Fruit fly (Drosophila melanogaster) whole organism, adult: Measurements from ENCODE around the gene CG15529.
A peak's percentile ranks its signal among the peaks of the same experiment; 100 is the strongest.

ENCODE experiments used
- CG11617 ChIP-seq: fragments of 200-800 bp; sonication (Bioruptor generic); optimal IDR thresholded peaks from 2 replicates; lab custom pipeline; 2017; ENCODE audit warnings: mild to moderate bottlenecking, missing biosample characterization, missing genetic modification reagents, missing genetic modification characterization
- CG12768 ChIP-seq: fragments of 200-800 bp; sonication (Bioruptor generic); optimal IDR thresholded peaks from 2 replicates; lab custom pipeline; 2017; ENCODE audit warnings: missing biosample characterization, missing genetic modification characterization, mild to moderate bottlenecking, moderate library complexity, missing genetic modification reagents
- CG14711 ChIP-seq: fragments of 200-800 bp; sonication (Bioruptor generic); optimal IDR thresholded peaks from 2 replicates; lab custom pipeline; 2018; ENCODE audit warnings: missing biosample characterization, mild to moderate bottlenecking, missing genetic modification characterization, moderate library complexity
- CG1620 ChIP-seq: fragments of 200-800 bp; sonication (Bioruptor generic); optimal IDR thresholded peaks from 2 replicates; lab custom pipeline; 2016; ENCODE audit warnings: missing biosample characterization, missing genetic modification characterization
- CG33017 ChIP-seq: fragments of 200-800 bp; sonication (Bioruptor generic); optimal IDR thresholded peaks from 2 replicates; lab custom pipeline; 2018; ENCODE audit warnings: missing biosample characterization, mild to moderate bottlenecking, missing genetic modification characterization, moderate library complexity
- CG5204 ChIP-seq: fragments of 200-800 bp; sonication (Bioruptor generic); optimal IDR thresholded peaks from 2 replicates; lab custom pipeline; 2016; ENCODE audit warnings: missing biosample characterization, missing genetic modification characterization
- CG7045 ChIP-seq: fragments of 200-800 bp; sonication (Bioruptor generic); optimal IDR thresholded peaks from 2 replicates; lab custom pipeline; 2017; ENCODE audit warnings: missing biosample characterization, mild to moderate bottlenecking, missing genetic modification characterization
- CG7101 ChIP-seq: fragments of 200-800 bp; sonication (Bioruptor generic); optimal IDR thresholded peaks from 2 replicates; lab custom pipeline; 2018; ENCODE audit warnings: missing biosample characterization, mild to moderate bottlenecking, missing genetic modification characterization, moderate library complexity
- Clk ChIP-seq: fragments of 200-800 bp; sonication (Bioruptor generic); optimal IDR thresholded peaks from 2 replicates; lab custom pipeline; 2017; ENCODE audit warnings: missing biosample characterization, missing genetic modification characterization
- Crg-1 ChIP-seq: fragments of 200-800 bp; sonication (Bioruptor generic); optimal IDR thresholded peaks from 2 replicates; lab custom pipeline; 2016; ENCODE audit warnings: missing biosample characterization, missing genetic modification characterization
- Hr96 ChIP-seq: fragments of 200-800 bp; sonication (Bioruptor generic); optimal IDR thresholded peaks from 2 replicates; lab custom pipeline; 2016; ENCODE audit warnings: missing biosample characterization, missing genetic modification characterization
- Mnt ChIP-seq: fragments of 200-800 bp; sonication (Bioruptor generic); optimal IDR thresholded peaks from 2 replicates; lab custom pipeline; 2016; ENCODE audit warnings: missing biosample characterization, mild to moderate bottlenecking, missing genetic modification characterization
- bab1 ChIP-seq: fragments of 200-800 bp; sonication (Bioruptor generic); optimal IDR thresholded peaks from 3 replicates; lab custom pipeline; 2019; ENCODE audit warnings: missing biosample characterization, mild to moderate bottlenecking, missing genetic modification characterization, moderate library complexity
- cic ChIP-seq: fragments of 200-800 bp; sonication (Bioruptor generic); optimal IDR thresholded peaks from 2 replicates; lab custom pipeline; 2017; ENCODE audit warnings: missing biosample characterization, mild to moderate bottlenecking, missing genetic modification characterization, moderate library complexity
- cnc ChIP-seq, 2 experiments: fragments of >200 bp; optimal IDR thresholded peaks; 2 replicates each; lab custom pipeline; 2017
- kay ChIP-seq: fragments of 200-800 bp; sonication (Bioruptor generic); peaks from one replicate; lab custom pipeline; 2016; ENCODE audit warnings: missing biosample characterization, missing genetic modification characterization, borderline replicate concordance
- ovo ChIP-seq: fragments of 200-800 bp; sonication (Bioruptor generic); optimal IDR thresholded peaks from 2 replicates; lab custom pipeline; 2016; ENCODE audit warnings: missing biosample characterization, missing genetic modification characterization
- pad ChIP-seq: fragments of 200-800 bp; sonication (Bioruptor generic); optimal IDR thresholded peaks from 3 replicates; lab custom pipeline; 2017; ENCODE audit warnings: missing biosample characterization, missing genetic modification characterization, mild to moderate bottlenecking, moderate library complexity, missing genetic modification reagents
- tj ChIP-seq: fragments of 200-800 bp; sonication (Bioruptor generic); optimal IDR thresholded peaks from 3 replicates; lab custom pipeline; 2017; ENCODE audit warnings: missing biosample characterization, mild to moderate bottlenecking, missing genetic modification characterization, moderate library complexity
- toe ChIP-seq: fragments of 200-800 bp; sonication (Bioruptor generic); optimal IDR thresholded peaks from 2 replicates; lab custom pipeline; 2016; ENCODE audit warnings: missing biosample characterization, missing genetic modification characterization

Gene CG15529

DNA sequence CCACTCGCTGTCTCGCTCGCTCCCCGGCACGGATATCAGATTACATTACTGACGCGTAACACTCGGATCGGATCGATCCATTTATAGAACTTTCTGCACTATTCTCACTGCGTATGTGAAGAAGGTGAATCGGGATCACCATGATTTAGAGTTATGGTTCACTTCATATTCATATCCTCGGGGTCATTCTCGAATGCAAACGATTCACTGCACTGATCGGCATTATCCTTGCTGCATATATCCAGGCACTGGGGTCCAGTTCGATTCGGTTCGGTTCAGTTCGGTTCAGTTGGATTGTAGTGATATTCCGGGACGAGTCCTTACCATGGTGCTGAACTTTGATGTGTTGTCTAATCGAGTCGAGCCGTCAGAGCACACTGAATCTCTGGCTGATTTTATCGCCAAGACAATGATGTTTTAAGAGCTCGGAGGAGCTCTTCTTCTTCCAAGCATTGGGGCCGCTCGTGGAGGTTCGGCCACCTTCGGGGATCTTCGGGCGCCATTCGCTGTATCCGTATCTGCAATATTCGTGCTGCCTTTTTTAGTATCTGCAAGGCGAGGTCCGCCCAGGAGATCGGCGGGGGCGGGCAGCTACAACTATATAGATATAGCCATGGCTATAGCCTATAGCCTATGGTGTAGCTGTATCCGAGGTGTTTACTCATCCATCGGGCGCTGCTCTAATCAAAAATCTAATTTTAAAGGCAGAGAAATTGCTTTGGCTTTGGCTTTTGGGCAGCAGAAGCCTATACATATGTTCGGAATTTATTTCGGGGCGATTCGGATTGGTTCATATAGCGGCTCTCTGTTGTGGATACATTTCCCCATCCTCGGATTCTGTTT is 22.5 kb downstream of the CG15529 start, which contains the start of gene Mlc2:
TSS of gene Mlc2 (minus strand) at position 392 of the 843 bp plus-strand sequence.
- TF ChIP-seq pad (peak; percentile 42), Crg-1 (GFP tag; lab: Kevin White, UChicago) (no peak)

DNA sequence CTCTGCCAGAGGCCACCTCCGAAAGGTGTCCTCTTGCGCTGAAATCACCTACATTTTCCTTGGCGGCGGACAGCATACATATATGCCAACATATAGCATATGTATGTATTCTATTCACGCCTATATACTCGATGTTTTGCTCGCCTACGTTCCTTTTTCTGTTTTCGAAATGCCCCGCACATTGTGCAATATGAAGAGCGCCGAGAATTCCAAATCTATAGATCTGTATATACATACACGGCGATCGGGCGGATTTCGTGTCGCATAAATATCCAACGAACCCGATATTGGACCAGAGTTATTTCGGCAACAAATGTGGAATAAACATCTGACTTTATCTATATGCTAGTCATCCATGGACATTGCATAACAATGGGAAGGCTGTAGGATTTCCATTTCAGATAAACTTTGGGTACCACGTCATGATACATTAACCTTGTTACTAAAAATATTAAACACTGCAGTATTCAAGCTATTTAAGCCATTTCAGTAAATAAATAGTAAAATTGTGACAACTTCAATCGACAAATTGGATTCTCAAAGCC is 23.3 kb downstream of the CG15529 start:
- TF ChIP-seq CG7101 (tag; lab: Kevin White, UChicago) (no peak), ovo (GFP tag; lab: Kevin White, UChicago) (no peak), Clk (GFP tag; lab: Kevin White, UChicago) (no peak), CG7045 (GFP tag; lab: Kevin White, UChicago) (no peak), CG1620 (GFP tag; lab: Kevin White, UChicago) (no peak), Hr96 (GFP tag; lab: Kevin White, UChicago) (no peak), CG12768 (GFP tag; lab: Kevin White, UChicago) (no peak), tj (GFP tag; lab: Kevin White, UChicago) (no peak)

DNA sequence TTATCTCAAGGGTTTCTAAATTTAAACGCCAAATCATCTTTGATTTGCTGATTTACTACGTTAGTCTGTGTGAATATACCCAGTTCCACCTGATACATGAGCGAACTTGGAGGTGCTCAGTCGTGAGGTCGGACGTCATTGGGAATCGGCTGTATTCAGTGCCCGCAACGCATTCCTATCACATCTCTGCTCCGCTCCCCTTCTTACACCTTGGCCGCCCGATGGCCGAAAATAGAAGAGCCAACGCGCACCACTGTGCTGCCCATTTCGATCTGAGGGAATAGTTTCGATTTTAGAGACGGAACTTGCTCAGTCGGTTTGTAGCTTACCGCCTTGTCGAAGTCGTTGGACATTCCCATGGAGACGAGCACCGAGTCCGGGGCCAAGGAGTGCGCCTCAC is 24.5 kb downstream of the CG15529 start:
- TF ChIP-seq Clk (GFP tag; lab: Kevin White, UChicago) (no peak), CG11617 (no peak), tj (GFP tag; lab: Kevin White, UChicago) (no peak), ovo (GFP tag; lab: Kevin White, UChicago) (no peak), pad (no peak), toe (GFP tag; lab: Kevin White, UChicago) (no peak), CG7101 (tag; lab: Kevin White, UChicago) (no peak), Hr96 (GFP tag; lab: Kevin White, UChicago) (no peak), CG14711 (tag; lab: Kevin White, UChicago) (no peak), Crg-1 (GFP tag; lab: Kevin White, UChicago) (no peak), cic (GFP tag; lab: Kevin White, UChicago) (no peak), CG33017 (tag; lab: Kevin White, UChicago) (no peak), CG1620 (GFP tag; lab: Kevin White, UChicago) (no peak), bab1 (GFP tag; lab: Kevin White, UChicago) (no peak), kay (GFP tag; lab: Kevin White, UChicago) (no peak), CG12768 (GFP tag; lab: Kevin White, UChicago) (no peak), Mnt (GFP tag; lab: Kevin White, UChicago) (no peak)

DNA sequence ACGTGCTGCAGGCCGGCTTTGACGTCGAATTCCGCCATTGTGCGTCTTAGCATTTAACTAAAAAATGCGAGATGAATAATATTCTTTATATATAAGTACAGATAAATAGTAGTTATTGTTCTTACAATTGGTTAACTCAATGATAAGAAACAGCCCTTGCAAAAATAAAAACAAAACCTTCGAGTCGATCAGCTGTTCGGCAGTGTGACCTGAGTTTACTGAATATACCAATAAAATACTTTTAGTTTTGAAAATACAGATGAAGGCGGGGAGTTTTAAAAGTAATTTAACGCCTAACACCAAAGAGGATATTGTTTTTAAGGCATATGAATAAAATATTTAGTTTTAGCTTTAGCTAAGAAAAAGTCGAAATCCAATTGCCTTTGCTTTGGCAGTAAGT is 25.6 kb downstream of the CG15529 start, which contains the start of the genes CG1983 and CG15530:
TSS of gene CG1983 (minus strand) at position 207 of the 400 bp plus-strand sequence.
TSS of gene CG15530 (plus strand) at position 384 of the 400 bp plus-strand sequence.
- TF ChIP-seq bab1 (GFP tag; lab: Kevin White, UChicago) (no peak), cnc (optimal IDR thresholded peaks at IDR 0.05; lab: Kevin White, UChicago) (no peak), CG7045 (GFP tag; lab: Kevin White, UChicago) (no peak), ovo (GFP tag; lab: Kevin White, UChicago) (no peak), kay (GFP tag; lab: Kevin White, UChicago) (peak; percentile 82)

DNA sequence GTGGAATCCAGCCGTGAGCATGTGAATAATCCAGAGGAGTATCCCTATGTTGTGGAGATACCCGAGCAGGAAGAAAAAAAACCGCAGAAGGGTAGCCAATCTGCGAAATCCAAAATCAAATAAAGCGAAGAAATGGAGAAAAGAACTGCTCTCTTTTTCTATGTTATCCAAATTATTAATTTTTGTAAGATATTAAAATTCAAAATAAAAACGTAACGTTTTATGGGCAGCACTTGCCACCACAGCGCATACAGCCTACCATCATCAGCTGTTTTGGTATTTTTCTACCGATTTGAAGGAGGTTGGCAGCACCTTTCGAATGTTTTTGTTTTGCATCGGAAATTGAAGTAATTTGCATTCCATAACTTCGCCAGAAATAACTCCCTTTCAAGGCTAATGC is 28.1 kb downstream of the CG15529 start, which contains the start of gene Bet5:
TSS of gene Bet5 (plus strand) at position 299 of the 400 bp plus-strand sequence.
- TF ChIP-seq ovo (GFP tag; lab: Kevin White, UChicago): no peak
- no peak for TF ChIP-seq toe (GFP tag; lab: Kevin White, UChicago)
- TF ChIP-seq cnc (optimal IDR thresholded peaks at IDR 0.05; lab: Kevin White, UChicago): no peak
- no peak for TF ChIP-seq CG1620 (GFP tag; lab: Kevin White, UChicago)
- no peak for TF ChIP-seq bab1 (GFP tag; lab: Kevin White, UChicago)
- no peak for TF ChIP-seq tj (GFP tag; lab: Kevin White, UChicago)
- no peak for TF ChIP-seq CG11617
- TF ChIP-seq Hr96 (GFP tag; lab: Kevin White, UChicago): no peak
- TF ChIP-seq Clk (GFP tag; lab: Kevin White, UChicago): no peak
- no peak for TF ChIP-seq pad

DNA sequence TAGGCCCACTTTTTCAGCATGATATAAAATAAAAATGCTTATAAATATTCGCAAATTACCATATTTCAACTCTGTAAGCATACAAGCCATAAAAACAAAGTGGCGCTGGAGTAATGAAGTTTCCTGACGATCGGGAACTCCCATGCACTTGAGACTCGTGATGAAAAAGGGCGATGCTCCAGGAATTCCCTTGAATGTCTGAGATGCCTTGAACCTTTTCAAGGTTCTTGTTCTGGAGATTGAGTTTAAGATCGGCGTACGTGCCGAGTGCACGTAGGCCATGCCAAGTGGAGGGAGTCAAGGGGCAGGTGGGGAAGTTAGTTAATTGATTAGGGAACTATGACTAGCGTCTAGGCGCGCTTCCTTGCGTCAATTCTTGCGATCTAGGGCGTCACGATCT is 32.0 kb downstream of the CG15529 start:
- no peak for TF ChIP-seq Mnt (GFP tag; lab: Kevin White, UChicago)
- TF ChIP-seq Crg-1 (GFP tag; lab: Kevin White, UChicago): no peak
- TF ChIP-seq cnc (optimal IDR thresholded peaks at IDR 0.05; lab: Kevin White, UChicago): no peak
- TF ChIP-seq toe (GFP tag; lab: Kevin White, UChicago): no peak
- TF ChIP-seq tj (GFP tag; lab: Kevin White, UChicago): no peak
- no peak for TF ChIP-seq CG11617
- TF ChIP-seq kay (GFP tag; lab: Kevin White, UChicago): no peak
- no peak for TF ChIP-seq CG12768 (GFP tag; lab: Kevin White, UChicago)
- TF ChIP-seq pad: no peak
- no peak for TF ChIP-seq cic (GFP tag; lab: Kevin White, UChicago)
- TF ChIP-seq Hr96 (GFP tag; lab: Kevin White, UChicago): no peak
- TF ChIP-seq Clk (GFP tag; lab: Kevin White, UChicago): no peak
- no peak for TF ChIP-seq CG7045 (GFP tag; lab: Kevin White, UChicago)
- TF ChIP-seq CG14711 (tag; lab: Kevin White, UChicago): no peak
- no peak for TF ChIP-seq CG5204 (GFP tag; lab: Kevin White, UChicago)
- no peak for TF ChIP-seq bab1 (GFP tag; lab: Kevin White, UChicago)
